Fruit fly (Drosophila melanogaster) whole organism, pupa: ENCODE results near the gene CG13946.

Experiments used
- CG32121 ChIP-seq: fragments of 200-800 bp; sonication (Bioruptor generic); IDR thresholded peaks from 2 replicates; pipeline ENCODE4 v1.3.6; 2022; ENCODE audit warnings: missing biosample characterization, missing genetic modification characterization
- CG8301 ChIP-seq: fragments of 200-800 bp; sonication (Bioruptor generic); optimal IDR thresholded peaks from 2 replicates; lab custom pipeline; 2018; ENCODE audit warnings: missing biosample characterization, mild to moderate bottlenecking, missing genetic modification characterization
- EcR ChIP-seq: fragments of 200-800 bp; sonication (Bioruptor generic); optimal IDR thresholded peaks from 3 replicates; lab custom pipeline; 2019; ENCODE audit warnings: missing biosample characterization, missing genetic modification characterization, mild to moderate bottlenecking, moderate library complexity, missing genetic modification reagents
- Snoo ChIP-seq: fragments of 200-800 bp; sonication (Bioruptor generic); optimal IDR thresholded peaks from 3 replicates; lab custom pipeline; 2017; ENCODE audit warnings: missing biosample characterization, mild to moderate bottlenecking, missing genetic modification characterization, inconsistent platforms

DNA sequence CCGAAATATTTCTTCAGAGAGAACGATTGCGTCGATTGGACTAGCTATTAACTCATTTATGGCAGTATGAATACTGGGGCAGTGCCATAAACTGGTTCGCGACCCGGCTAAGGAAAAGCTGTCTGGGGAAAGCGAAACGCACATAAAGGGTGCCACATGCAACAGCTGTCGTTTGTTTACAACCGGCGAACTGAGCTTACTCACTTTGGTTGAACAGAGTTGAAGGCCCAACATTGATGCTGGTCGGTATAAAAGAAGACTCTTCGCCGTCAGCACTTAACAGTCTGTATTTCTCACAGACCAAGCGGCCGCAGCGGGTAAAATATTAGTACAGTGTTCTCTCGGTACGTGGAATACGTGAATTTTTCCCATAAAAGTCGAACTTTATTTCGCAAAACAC, 30.6 kb upstream of the CG13946 start:
- TF ChIP-seq CG32121 (GFP tag; lab: Robert Waterston, UW) (0 out of 2 replicates have a peak, but pooled peaks have one; percentile 17), EcR (GFP tag; lab: Kevin White, UChicago) (no peak), Snoo (tag; lab: Kevin White, UChicago) (no peak), CG8301 (tag; lab: Kevin White, UChicago) (peak; percentile 6)
